Worm (Caenorhabditis elegans) whole organism, L4/young adult: ENCODE measurements around the gene Y75B7B.1.

Experiments
- W03F9.2 ChIP-seq: fragments of 150-350 bp; optimal IDR thresholded peaks from 2 replicates; lab custom pipeline; 2014; ENCODE audit warnings: missing biosample characterization, missing genetic modification characterization
- dao-5 ChIP-seq: sonication (generic microtip); optimal IDR thresholded peaks from 2 replicates; lab custom pipeline; 2016; ENCODE audit warnings: missing genotype, missing genetic modification characterization, moderate library complexity, missing compliant biosample characterization
- him-1 ChIP-seq: sonication (generic microtip); optimal IDR thresholded peaks from 2 replicates; lab custom pipeline; 2016; ENCODE audit warnings: missing genotype, missing genetic modification reagents, missing genetic modification characterization, missing compliant biosample characterization

DNA sequence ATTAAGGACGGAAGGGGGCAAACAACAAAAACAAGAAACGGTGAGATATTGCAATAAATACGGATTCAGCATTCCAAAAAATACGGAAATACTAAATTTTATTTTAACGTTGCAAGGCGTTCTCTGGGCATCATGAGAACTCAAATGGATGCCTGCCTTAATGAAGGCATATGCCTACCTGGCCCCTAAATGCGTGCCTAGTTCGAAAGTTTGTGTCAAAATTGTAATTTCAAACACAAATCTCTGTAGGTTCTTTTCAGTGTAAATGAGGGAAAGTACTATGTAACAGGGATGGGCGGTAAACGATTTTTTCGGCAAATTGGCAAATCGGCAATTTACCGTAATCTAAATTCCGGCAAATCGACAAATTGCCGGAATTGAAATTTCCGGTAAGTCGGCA, 31.4 kb downstream of the Y75B7B.1 start:
- TF ChIP-seq him-1 (tag; lab: Kevin White, UChicago) (no peak), dao-5 (tag; lab: Kevin White, UChicago) (no peak), W03F9.2 (no peak)
